Worm (Caenorhabditis elegans) whole organism, L2 larva: ENCODE data around the gene fib-1.

Experiments used
- F13H6.1 ChIP-seq: sonication (generic microtip); optimal IDR thresholded peaks from 2 replicates; lab custom pipeline; 2016; ENCODE audit warnings: missing genetic modification characterization, missing compliant biosample characterization
- aly-2 ChIP-seq: fragments of 150-350 bp; optimal IDR thresholded peaks from 2 replicates; lab custom pipeline; 2014; ENCODE audit warnings: missing biosample characterization, missing genetic modification characterization
- ama-1 ChIP-seq: fragments of 150-350 bp; optimal IDR thresholded peaks from 2 replicates; lab custom pipeline; 2018; ENCODE audit warnings: inconsistent platforms
- ceh-16 ChIP-seq: fragments of 150-350 bp; optimal IDR thresholded peaks from 2 replicates; lab custom pipeline; 2014; ENCODE audit warnings: missing biosample characterization, missing genetic modification characterization
- crh-2 ChIP-seq: sonication (generic microtip); optimal IDR thresholded peaks from 2 replicates; lab custom pipeline; 2017; ENCODE audit warnings: missing biosample characterization, missing genetic modification characterization
- lin-13 ChIP-seq: fragments of 150-350 bp; optimal IDR thresholded peaks from 2 replicates; lab custom pipeline; 2014; ENCODE audit warnings: missing biosample characterization, missing genetic modification reagents, missing genetic modification characterization
- mdl-1 ChIP-seq, 2 experiments: fragments of 150-350 bp in 1 of 2; sonication (generic microtip) in 1 of 2; optimal IDR thresholded peaks; 2 replicates each; lab custom pipeline; 2017; ENCODE audit warnings: missing biosample characterization in 2 of 2, missing genetic modification characterization in 2 of 2
- sma-3 ChIP-seq: sonication (generic microtip); optimal IDR thresholded peaks from 2 replicates; lab custom pipeline; 2016; ENCODE audit warnings: missing genetic modification reagents, missing genetic modification characterization, missing compliant biosample characterization
- unc-62 ChIP-seq: fragments of 150-350 bp; optimal IDR thresholded peaks from 2 replicates; lab custom pipeline; 2014; ENCODE audit warnings: missing biosample characterization, missing genetic modification reagents, missing genetic modification characterization

DNA sequence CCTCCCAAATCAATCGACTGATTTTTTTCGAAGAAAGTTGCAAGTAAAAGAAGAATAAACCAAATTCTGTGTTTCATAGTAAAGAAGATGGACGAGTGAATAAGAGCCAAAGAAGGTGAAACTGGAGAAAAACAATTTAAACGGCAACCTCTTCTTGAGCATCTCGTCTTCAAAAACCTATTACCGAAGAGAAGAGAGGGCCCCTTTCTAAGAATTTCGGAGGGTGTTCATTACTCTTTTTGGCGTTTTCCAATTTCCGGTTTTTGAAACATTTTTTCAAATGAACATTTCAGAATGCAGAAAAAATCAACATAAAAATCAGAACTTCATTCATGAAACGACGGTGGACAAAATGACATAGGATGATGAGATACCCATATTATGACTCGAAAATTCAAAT is 9.5 kb upstream of the fib-1 start, which contains the start of gene nmr-2:
- TF ChIP-seq unc-62 (GFP tag; lab: Kevin White, UChicago) (no peak), ama-1 (lab: Kevin White, UChicago) (no peak), F13H6.1 (tag; lab: Kevin White, UChicago) (no peak), ceh-16 (tag; lab: Kevin White, UChicago) (no peak), lin-13 (GFP tag; lab: Kevin White, UChicago) (no peak), aly-2 (tag; lab: Kevin White, UChicago) (no peak), sma-3 (GFP tag; lab: Kevin White, UChicago) (no peak), crh-2 (tag; lab: Kevin White, UChicago) (no peak), mdl-1 (tag; optimal IDR thresholded peaks at IDR 0.05; lab: Kevin White, UChicago) (no peak)
